Fruit fly (Drosophila melanogaster): ENCODE data around the gene CG46306.

Gene CG46306

dm6 chrX:16811213-16811749, 24.0 kb downstream of the CG46306 start, which contains the start of gene CG4829 (continued):
- TF ChIP-seq Xbp1 (GFP tag; optimal IDR thresholded peaks at IDR 0.05) (peak; percentile 88), CG8281 (tag; optimal IDR thresholded peaks at IDR 0.05) (peak; percentile 70), CG18011 (GFP tag; optimal IDR thresholded peaks at IDR 0.05) (peak; percentile 52), inv (GFP tag; IDR thresholded peaks at IDR 0.05; ENCODE audit: partially characterized antibody) (no peak), ken (GFP tag; IDR thresholded peaks at IDR 0.05) (peak; percentile 81), Meics (GFP tag; optimal IDR thresholded peaks at IDR 0.05) (peak; percentile 86), zen2 (GFP tag; IDR thresholded peaks at IDR 0.05; ENCODE audit: partially characterized antibody) (no peak), grau (tag; optimal IDR thresholded peaks at IDR 0.05) (peak; percentile 87), nom (GFP tag; optimal IDR thresholded peaks at IDR 0.05) (no peak), vvl (GFP tag; IDR thresholded peaks at IDR 0.05) (peak; percentile 94), Hr3 (GFP tag; optimal IDR thresholded peaks at IDR 0.05) (peak; percentile 76), Antp (GFP tag; optimal IDR thresholded peaks at IDR 0.05) (peak; percentile 87), CG12659 (GFP tag; optimal IDR thresholded peaks at IDR 0.05) (peak; percentile 85), CG17385 (GFP tag; optimal IDR thresholded peaks at IDR 0.05) (peak; percentile 85), Hand (GFP tag; optimal IDR thresholded peaks at IDR 0.05) (peak; percentile 67), eyg (GFP tag; optimal IDR thresholded peaks at IDR 0.05) (peak; percentile 86), pnt (GFP tag; optimal IDR thresholded peaks at IDR 0.05) (peak; percentile 79), ham (GFP tag; IDR thresholded peaks at IDR 0.05) (peak; percentile 17; the same call in 1 of the 2 replicates), Vsx1 (GFP tag; optimal IDR thresholded peaks at IDR 0.05) (peak; percentile 67), mld (GFP tag; IDR thresholded peaks at IDR 0.05; ENCODE audit: partially characterized antibody) (no peak), caup (GFP tag; optimal IDR thresholded peaks at IDR 0.05; ENCODE audit: severe bottlenecking) (peak; percentile 85), Dip3 (GFP tag; optimal IDR thresholded peaks at IDR 0.05) (peak; percentile 74), CG42726 (GFP tag; IDR thresholded peaks at IDR 0.05; ENCODE audit: partially characterized antibody) (no peak), Fer2 (tag; optimal IDR thresholded peaks at IDR 0.05) (peak; percentile 76), CG13624 (GFP tag; optimal IDR thresholded peaks at IDR 0.05) (peak; percentile 86), chinmo (GFP tag; IDR thresholded peaks at IDR 0.05; ENCODE audit: partially characterized antibody) (no peak), CG16863 (GFP tag; optimal IDR thresholded peaks at IDR 0.05) (peak; percentile 82), CG30431 (GFP tag; optimal IDR thresholded peaks at IDR 0.05) (peak; percentile 75), crc (GFP tag; optimal IDR thresholded peaks at IDR 0.05) (peak; percentile 77), btn (GFP tag; optimal IDR thresholded peaks at IDR 0.05) (peak; percentile 76), gce (GFP tag; IDR thresholded peaks at IDR 0.05) (peak; percentile 86; the same call in 2 of the 3 replicates), Hr39 (optimal IDR thresholded peaks at IDR 0.05) (no peak), wdn (GFP tag; IDR thresholded peaks at IDR 0.05) (peak; percentile 70; the same call in 1 of the 2 replicates), CG4282 (GFP tag; optimal IDR thresholded peaks at IDR 0.05) (peak; percentile 71), CG7987 (GFP tag; optimal IDR thresholded peaks at IDR 0.05) (peak; percentile 72), CG31365 (tag; optimal IDR thresholded peaks at IDR 0.05) (peak; percentile 82), ewg (GFP tag; optimal IDR thresholded peaks at IDR 0.05) (peak; percentile 77), HHEX (GFP tag; optimal IDR thresholded peaks at IDR 0.05) (peak; percentile 90), ci (GFP tag; IDR thresholded peaks at IDR 0.05) (peak; percentile 93), Oli (tag; optimal IDR thresholded peaks at IDR 0.05) (peak; percentile 91), CG4360 (GFP tag; IDR thresholded peaks at IDR 0.05) (peak; percentile 50), maf-S (GFP tag; optimal IDR thresholded peaks at IDR 0.05) (peak; percentile 75), sim (GFP tag; IDR thresholded peaks at IDR 0.05) (peak; percentile 74), CG10462 (GFP tag; optimal IDR thresholded peaks at IDR 0.05) (peak; percentile 53), odd (GFP tag; optimal IDR thresholded peaks at IDR 0.05) (peak; percentile 82), peb (GFP tag; IDR thresholded peaks at IDR 0.05) (peak; percentile 51; the same call in 1 of the 2 replicates), Asciz (GFP tag; optimal IDR thresholded peaks at IDR 0.05) (peak; percentile 79), CG6689 (GFP tag; IDR thresholded peaks at IDR 0.05) (peak; percentile 87), chif (GFP tag; optimal IDR thresholded peaks at IDR 0.05) (peak; percentile 88 to 89), CG7745 (tag; optimal IDR thresholded peaks at IDR 0.05) (no peak)

All from whole organism, embryonic.